Worm (Caenorhabditis elegans) whole organism, L4 larva: Measurements from ENCODE around the gene C47A10.16.

Experiments used
- F49E8.2 ChIP-seq: sonication (generic microtip); optimal IDR thresholded peaks from 2 replicates; lab custom pipeline; 2016; ENCODE audit warnings: missing compliant biosample characterization, mild to moderate bottlenecking, missing genetic modification characterization, borderline replicate concordance
- Y75B8A.6 ChIP-seq: fragments of 200-800 bp; sonication (Bioruptor generic); IDR thresholded peaks from 2 replicates; pipeline ENCODE4 v1.3.6; 2022; ENCODE audit warnings: missing genetic modification reagents, missing genetic modification characterization, missing compliant biosample characterization
- ama-1 ChIP-seq: fragments of 150-350 bp; optimal IDR thresholded peaks from 2 replicates; lab custom pipeline; 2014; ENCODE audit warnings: inconsistent platforms, mixed read lengths
- attf-4 ChIP-seq: sonication (generic microtip); optimal IDR thresholded peaks from 3 replicates; lab custom pipeline; 2017; ENCODE audit warnings: missing biosample characterization, missing genetic modification characterization
- ceh-20 ChIP-seq: fragments of 200-800 bp; sonication (Bioruptor generic); IDR thresholded peaks from 2 replicates; pipeline ENCODE4 v1.3.6; 2022; ENCODE audit warnings: missing genetic modification reagents, missing genetic modification characterization, missing compliant biosample characterization
- ceh-44 ChIP-seq: fragments of 200-800 bp; sonication (Bioruptor generic); IDR thresholded peaks from 2 replicates; pipeline ENCODE4 v1.3.6; 2022; ENCODE audit warnings: missing genetic modification reagents, missing genetic modification characterization, missing compliant biosample characterization
- ceh-62 ChIP-seq: sonication (generic microtip); optimal IDR thresholded peaks from 2 replicates; lab custom pipeline; 2017; ENCODE audit warnings: missing biosample characterization, missing genetic modification characterization
- ceh-82 ChIP-seq: sonication (generic microtip); optimal IDR thresholded peaks from 2 replicates; lab custom pipeline; 2017; ENCODE audit warnings: missing biosample characterization, missing genetic modification characterization
- ces-1 ChIP-seq: fragments of 150-350 bp; sonication (generic microtip); optimal IDR thresholded peaks from 4 replicates; lab custom pipeline; 2014; ENCODE audit warnings: missing biosample characterization, missing genetic modification reagents, missing genetic modification characterization
- cey-2 ChIP-seq: sonication (generic microtip); optimal IDR thresholded peaks from 3 replicates; lab custom pipeline; 2017; ENCODE audit warnings: missing genetic modification characterization, mild to moderate bottlenecking, missing compliant biosample characterization, antibody characterized with exemption, borderline replicate concordance; ENCODE audit not compliant: insufficient read depth
- daf-12 ChIP-seq: fragments of 150-350 bp; optimal IDR thresholded peaks from 2 replicates; lab custom pipeline; 2014; ENCODE audit warnings: missing biosample characterization, missing genetic modification reagents, missing genetic modification characterization
- daf-16 ChIP-seq, 3 experiments: sonication (generic microtip); optimal IDR thresholded peaks; 2 replicates each; lab custom pipeline; 2016 to 2017; ENCODE audit warnings: missing genetic modification characterization in 3 of 3, missing genetic modification reagents in 3 of 3, mild to moderate bottlenecking in 2 of 3, missing compliant biosample characterization in 2 of 3, missing biosample characterization in 1 of 3, moderate library complexity in 1 of 3
- daf-19 ChIP-seq: fragments of 200-800 bp; sonication (Bioruptor generic); conservative IDR thresholded peaks from 2 replicates; pipeline ENCODE4 v1.3.6; 2022; ENCODE audit warnings: missing genetic modification characterization, missing compliant biosample characterization
- dmd-9 ChIP-seq: fragments of 200-800 bp; sonication (Bioruptor generic); IDR thresholded peaks from 2 replicates; pipeline ENCODE4 v1.3.6; 2022; ENCODE audit warnings: missing genetic modification reagents, missing genetic modification characterization, missing compliant biosample characterization
- duxl-1 ChIP-seq: sonication (generic microtip); optimal IDR thresholded peaks from 2 replicates; lab custom pipeline; 2016; ENCODE audit warnings: mild to moderate bottlenecking, missing genetic modification characterization, moderate library complexity, missing compliant biosample characterization; ENCODE audit not compliant: poor library complexity
- fos-1 ChIP-seq: fragments of 150-350 bp; optimal IDR thresholded peaks from 2 replicates; lab custom pipeline; 2014; ENCODE audit warnings: missing biosample characterization, missing genetic modification characterization
- hif-1 ChIP-seq, 2 experiments: sonication (generic microtip); optimal IDR thresholded peaks; 2 replicates each; lab custom pipeline; 2016 to 2017; ENCODE audit warnings: missing compliant biosample characterization in 2 of 2, missing genetic modification characterization in 2 of 2, missing genetic modification reagents in 2 of 2, missing genotype in 2 of 2, mild to moderate bottlenecking in 1 of 2
- hlh-11 ChIP-seq: fragments of 200-800 bp; sonication (Bioruptor generic); optimal IDR thresholded peaks from 2 replicates; lab custom pipeline; 2018; ENCODE audit warnings: mild to moderate bottlenecking, missing genetic modification characterization, missing compliant biosample characterization
- jun-1 ChIP-seq: fragments of 150-350 bp; optimal IDR thresholded peaks from 2 replicates; lab custom pipeline; 2014; ENCODE audit warnings: missing biosample characterization, missing genetic modification reagents, missing genetic modification characterization
- lim-7 ChIP-seq: fragments of 200-800 bp; sonication (Bioruptor generic); IDR thresholded peaks from 2 replicates; pipeline ENCODE4 v1.3.6; 2022; ENCODE audit warnings: missing genetic modification characterization, missing compliant biosample characterization
- lin-1 ChIP-seq: fragments of 200-800 bp; sonication (Bioruptor generic); IDR thresholded peaks from 2 replicates; pipeline ENCODE4 v1.3.6; 2022; ENCODE audit warnings: missing genetic modification reagents, missing genetic modification characterization, missing compliant biosample characterization
- madf-5 ChIP-seq, 2 experiments: fragments of 200-800 bp; sonication (Bioruptor generic); IDR thresholded peaks; 2 replicates each; pipeline ENCODE4 v1.3.6; 2022; ENCODE audit warnings: missing compliant biosample characterization in 2 of 2, missing genetic modification characterization in 2 of 2
- mep-1 ChIP-seq: fragments of 150-350 bp; sonication (generic microtip); optimal IDR thresholded peaks from 3 replicates; lab custom pipeline; 2014; ENCODE audit warnings: missing biosample characterization, missing genetic modification characterization
- mes-2 ChIP-seq: sonication (generic microtip); optimal IDR thresholded peaks from 2 replicates; lab custom pipeline; 2016; ENCODE audit warnings: missing genotype, mild to moderate bottlenecking, missing genetic modification characterization, missing compliant biosample characterization; ENCODE audit not compliant: poor library complexity, severe bottlenecking
- mxl-3 ChIP-seq: fragments of 200-800 bp; sonication (Bioruptor generic); optimal IDR thresholded peaks from 2 replicates; lab custom pipeline; 2018; ENCODE audit warnings: mild to moderate bottlenecking, missing genetic modification characterization, missing compliant biosample characterization
- nhr-11 ChIP-seq: fragments of 150-350 bp; optimal IDR thresholded peaks from 2 replicates; lab custom pipeline; 2014; ENCODE audit warnings: missing biosample characterization, missing genetic modification characterization
- nhr-25 ChIP-seq: sonication (generic microtip); optimal IDR thresholded peaks from 2 replicates; lab custom pipeline; 2017; ENCODE audit warnings: missing genetic modification characterization, mild to moderate bottlenecking, missing compliant biosample characterization, antibody characterized with exemption, moderate library complexity, borderline replicate concordance; ENCODE audit not compliant: insufficient read depth
- nhr-28 ChIP-seq: fragments of 150-350 bp; optimal IDR thresholded peaks from 2 replicates; lab custom pipeline; 2014; ENCODE audit warnings: missing biosample characterization, missing genetic modification characterization
- nhr-42 ChIP-seq: fragments of 200-800 bp; sonication (Bioruptor generic); IDR thresholded peaks from 2 replicates; pipeline ENCODE4 v1.3.6; 2022; ENCODE audit warnings: missing genetic modification characterization, missing compliant biosample characterization
- nhr-48 ChIP-seq: sonication (generic microtip); optimal IDR thresholded peaks from 2 replicates; lab custom pipeline; 2016; ENCODE audit warnings: mild to moderate bottlenecking, missing genetic modification characterization, missing compliant biosample characterization
- nhr-6 ChIP-seq: fragments of 150-350 bp; optimal IDR thresholded peaks from 2 replicates; lab custom pipeline; 2014; ENCODE audit warnings: missing biosample characterization, missing genetic modification characterization
- nhr-76 ChIP-seq: fragments of 150-350 bp; optimal IDR thresholded peaks from 2 replicates; lab custom pipeline; 2014; ENCODE audit warnings: missing biosample characterization, missing genetic modification characterization
- pha-4 ChIP-seq, 2 experiments: fragments of 150-350 bp in 1 of 2; fragments of 200-800 bp in 1 of 2; sonication (Bioruptor generic) in 1 of 2; IDR thresholded peaks in 1 of 2; optimal IDR thresholded peaks in 1 of 2; 2 replicates each; pipeline versions ENCODE4 v1.3.6 to Lab custom; 2014 to 2022; ENCODE audit warnings: missing genetic modification characterization in 2 of 2, missing genetic modification reagents in 2 of 2, missing biosample characterization in 1 of 2, missing compliant biosample characterization in 1 of 2
- php-3 ChIP-seq: fragments of 200-800 bp; sonication (Bioruptor generic); IDR thresholded peaks from 2 replicates; pipeline ENCODE4 v1.3.6; 2022; ENCODE audit warnings: missing genetic modification reagents, missing genetic modification characterization, missing compliant biosample characterization
- skn-1 ChIP-seq: fragments of 150-350 bp; optimal IDR thresholded peaks from 2 replicates; lab custom pipeline; 2014; ENCODE audit warnings: missing biosample characterization, missing genetic modification characterization
- spr-3 ChIP-seq: fragments of 200-800 bp; sonication (Bioruptor generic); optimal IDR thresholded peaks from 2 replicates; lab custom pipeline; 2018; ENCODE audit warnings: mild to moderate bottlenecking, missing genetic modification characterization, missing compliant biosample characterization
- tra-1 ChIP-seq: fragments of 200-800 bp; sonication (Bioruptor generic); IDR thresholded peaks from 2 replicates; pipeline ENCODE4 v1.3.6; 2022; ENCODE audit warnings: missing genetic modification reagents, missing genetic modification characterization, missing compliant biosample characterization
- unc-39 ChIP-seq: sonication (generic microtip); optimal IDR thresholded peaks from 2 replicates; lab custom pipeline; 2017; ENCODE audit warnings: missing biosample characterization, missing genetic modification characterization
- unc-62 ChIP-seq, 3 experiments: fragments of 150-350 bp in 1 of 3; sonication (generic microtip); optimal IDR thresholded peaks in 2 of 3; peaks in 1 of 3; 1 replicate in 1 of 3; 2 replicates in 2 of 3; lab custom pipeline; 2014 to 2017; ENCODE audit warnings: missing biosample characterization in 3 of 3, missing genetic modification characterization in 3 of 3, missing genetic modification reagents in 3 of 3, missing genotype in 1 of 3
- zag-1 ChIP-seq: fragments of 150-350 bp; optimal IDR thresholded peaks from 2 replicates; lab custom pipeline; 2014; ENCODE audit warnings: missing biosample characterization, missing genetic modification characterization
- zip-2 ChIP-seq: fragments of 150-350 bp; optimal IDR thresholded peaks from 2 replicates; lab custom pipeline; 2014; ENCODE audit warnings: missing biosample characterization, missing genetic modification characterization

The C47A10.16 gene

DNA sequence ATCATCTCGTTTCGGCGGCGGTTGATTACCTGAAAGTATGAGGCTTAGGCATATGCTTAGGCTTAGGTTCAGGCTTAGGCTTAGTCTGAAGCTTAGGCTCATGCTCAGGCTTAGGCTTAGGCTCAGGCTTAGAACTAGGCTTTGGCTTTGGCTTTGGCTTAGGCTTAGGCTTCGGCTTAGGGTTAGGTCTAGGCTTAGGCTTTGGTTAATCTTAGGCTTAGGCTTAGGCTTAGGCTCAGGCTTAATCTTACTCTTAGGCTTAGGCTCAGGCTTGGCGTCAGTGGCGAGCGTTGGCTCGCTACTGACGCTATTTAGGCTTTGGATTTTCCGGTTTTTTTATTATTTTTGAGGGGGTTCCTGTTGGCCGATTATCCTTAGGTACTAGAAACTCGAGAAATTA lies 21.2 kb downstream of the C47A10.16 start:
- no peak for TF ChIP-seq nhr-42
- no peak for TF ChIP-seq ceh-62 (tag; lab: Kevin White, UChicago)

DNA sequence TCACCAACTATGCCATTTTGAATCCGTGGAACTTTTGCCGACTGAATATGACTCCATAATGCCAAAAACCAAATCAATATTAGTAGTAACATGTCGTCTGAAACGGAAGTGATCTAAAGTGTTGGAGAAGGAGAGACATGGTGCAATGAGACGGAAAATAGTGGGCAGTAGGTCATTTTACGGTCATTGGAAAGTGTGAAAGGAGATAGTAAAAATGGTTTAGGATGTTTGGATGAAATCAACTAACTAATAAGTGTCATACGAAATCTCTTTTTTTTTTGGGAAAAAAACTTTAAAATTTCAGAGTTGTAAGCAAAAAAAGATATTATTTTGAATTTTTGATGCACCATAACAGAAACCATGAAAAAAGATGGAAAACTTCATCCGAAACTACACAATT lies 25.2 kb downstream of the C47A10.16 start, which contains the start of gene cutl-4:
cutl-4 (minus strand) TSS at position 101 of the 400 bp plus-strand sequence.
- TF ChIP-seq lin-1 (no peak), zag-1 (tag; lab: Kevin White, UChicago) (no peak), mep-1 (tag; lab: Kevin White, UChicago) (no peak), ceh-20 (GFP tag; lab: Robert Waterston, UW) (no peak), Y75B8A.6 (GFP tag; lab: Robert Waterston, UW) (no peak), jun-1 (tag; lab: Kevin White, UChicago) (no peak), dmd-9 (GFP tag; lab: Robert Waterston, UW) (no peak), zip-2 (tag; lab: Kevin White, UChicago) (no peak), ceh-82 (tag; lab: Kevin White, UChicago) (no peak), tra-1 (GFP tag; lab: Robert Waterston, UW) (no peak), ama-1 (lab: Kevin White, UChicago) (no peak)

DNA sequence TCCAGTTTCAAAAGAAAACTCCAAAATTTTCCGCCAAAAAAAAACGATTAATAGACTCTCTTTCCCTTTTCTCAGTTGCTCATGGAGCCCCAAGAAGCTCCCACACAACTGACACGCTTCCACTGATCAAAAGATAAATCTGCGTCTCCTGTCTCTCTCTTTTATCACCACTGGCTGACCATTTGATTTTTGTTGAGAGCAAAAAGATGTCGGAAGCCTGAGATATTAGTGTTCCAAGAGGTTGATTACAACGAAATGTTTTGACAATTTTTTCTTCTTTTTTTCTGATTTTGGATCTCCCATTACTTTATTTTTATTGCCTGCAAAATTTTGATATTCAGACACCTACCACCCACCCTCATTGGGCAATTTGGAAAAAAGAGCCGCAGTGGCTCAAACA lies 32.5 kb downstream of the C47A10.16 start, which contains the start of gene twk-42:
twk-42 (minus strand) TSS at position 101 of the 400 bp plus-strand sequence.
- no peak for TF ChIP-seq pha-4 (GFP tag; IDR thresholded peaks at IDR 0.05; lab: Robert Waterston, UW)
- TF ChIP-seq pha-4 (tag; optimal IDR thresholded peaks at IDR 0.05; lab: Kevin White, UChicago): no peak
- no peak for TF ChIP-seq nhr-25 (tag; lab: Kevin White, UChicago)
- no peak for TF ChIP-seq mes-2
- no peak for TF ChIP-seq madf-5 (GFP tag; IDR thresholded peaks at IDR 0.05; lab: Robert Waterston, UW)
- TF ChIP-seq nhr-28 (tag; lab: Kevin White, UChicago): no peak
- no peak for TF ChIP-seq ceh-82 (tag; lab: Kevin White, UChicago)
- TF ChIP-seq hlh-11: no peak
- TF ChIP-seq nhr-48 (tag; lab: Kevin White, UChicago): no peak
- TF ChIP-seq jun-1 (tag; lab: Kevin White, UChicago): no peak
- TF ChIP-seq attf-4 (tag; lab: Kevin White, UChicago): no peak
- no peak for TF ChIP-seq cey-2
- no peak for TF ChIP-seq daf-19 (GFP tag; lab: Robert Waterston, UW)
- TF ChIP-seq ces-1: no peak
- no peak for TF ChIP-seq nhr-11 (tag; lab: Kevin White, UChicago)
- TF ChIP-seq, all 104 proteins: peak for 0

DNA sequence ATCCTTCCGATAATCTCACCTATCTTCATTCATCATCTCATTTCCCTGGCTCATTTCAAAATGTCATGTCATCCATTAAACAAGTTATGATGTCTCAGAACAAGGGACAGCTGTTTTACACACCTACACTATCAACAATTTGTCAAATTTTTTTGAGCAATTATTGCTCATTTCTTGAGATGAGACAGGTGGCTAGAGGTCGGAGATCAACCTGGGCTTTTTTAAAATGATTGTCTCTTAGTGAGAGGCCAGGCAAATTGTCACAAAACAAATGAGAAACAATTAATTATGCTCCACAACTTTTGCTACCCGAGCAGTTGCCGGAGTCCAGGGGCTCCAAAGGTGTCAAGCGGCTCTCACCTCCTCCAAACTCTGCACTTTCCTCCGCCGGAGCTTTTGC lies 36.2 kb downstream of the C47A10.16 start:
- TF ChIP-seq daf-16 (GFP tag; optimal IDR thresholded peaks at IDR 0.05; lab: Kevin White, UChicago) (peak in 1 of 2 experiments; percentile 40), daf-16 (tag; optimal IDR thresholded peaks at IDR 0.05; lab: Kevin White, UChicago) (no peak), mxl-3 (GFP tag; lab: Kevin White, UChicago) (no peak), unc-62 (GFP tag; optimal IDR thresholded peaks at IDR 0.05 in 1 of 2; lab: Kevin White, UChicago) (peak in 1 of 2 experiments; percentile 96), unc-62 (tag; optimal IDR thresholded peaks at IDR 0.05; lab: Kevin White, UChicago) (no peak), hlh-11 (peak; percentile 38), nhr-11 (tag; lab: Kevin White, UChicago) (peak; percentile 60), ceh-20 (GFP tag; lab: Robert Waterston, UW) (0 out of 2 replicates have a peak, but pooled peaks have one; percentile 29)

DNA sequence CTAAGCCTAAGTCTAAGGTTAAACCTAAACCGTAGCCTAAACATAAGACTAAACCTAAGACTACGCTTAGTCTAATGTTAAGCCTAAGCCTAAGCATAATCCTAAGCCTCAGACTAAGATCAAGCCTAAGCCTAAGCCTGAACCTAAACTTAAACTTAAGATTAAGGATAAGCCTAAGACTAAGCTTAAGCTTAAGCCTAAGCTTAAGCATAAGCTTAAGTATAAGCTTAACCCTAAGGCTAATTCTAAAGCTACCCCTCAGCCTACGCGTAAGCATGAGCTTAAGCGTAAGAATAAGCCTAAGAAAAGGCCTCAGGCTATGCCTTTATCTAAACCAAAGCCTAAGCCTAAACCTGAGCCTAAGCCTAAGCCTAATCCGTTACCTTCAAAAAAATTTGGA lies 36.6 kb downstream of the C47A10.16 start:
- TF ChIP-seq nhr-76: no peak
- no peak for TF ChIP-seq skn-1 (tag; lab: Kevin White, UChicago)
- TF ChIP-seq nhr-28 (tag; lab: Kevin White, UChicago): no peak
- TF ChIP-seq duxl-1 (tag; lab: Kevin White, UChicago): no peak
- TF ChIP-seq php-3: no peak
- TF ChIP-seq daf-12 (tag; lab: Kevin White, UChicago): no peak
- no peak for TF ChIP-seq lim-7
- TF ChIP-seq nhr-6: no peak
- TF ChIP-seq attf-4 (tag; lab: Kevin White, UChicago): no peak
- no peak for TF ChIP-seq unc-39 (tag; lab: Kevin White, UChicago)
- no peak for TF ChIP-seq F49E8.2
- TF ChIP-seq ceh-82 (tag; lab: Kevin White, UChicago): no peak
- TF ChIP-seq spr-3 (GFP tag; lab: Kevin White, UChicago): no peak
- no peak for TF ChIP-seq mxl-3 (GFP tag; lab: Kevin White, UChicago)
- no peak for TF ChIP-seq ceh-44
- TF ChIP-seq nhr-25 (tag; lab: Kevin White, UChicago): no peak
- no peak for TF ChIP-seq mep-1 (tag; lab: Kevin White, UChicago)
- no peak for TF ChIP-seq hif-1 (tag; optimal IDR thresholded peaks at IDR 0.05; lab: Kevin White, UChicago)
- TF ChIP-seq fos-1 (tag; lab: Kevin White, UChicago): no peak
